Worm (Caenorhabditis elegans): ENCODE data around the gene C01G6.4.

Gene C01G6.4

ce11 chrII:9283668-9284357 is 11.0 kb upstream of the C01G6.4 start:
- TF ChIP-seq egrh-3 (GFP tag; IDR thresholded peaks at IDR 0.05): no peak
- TF ChIP-seq hmg-1.2 (GFP tag; IDR thresholded peaks at IDR 0.05): no peak
- no peak for TF ChIP-seq ztf-26 (tag; optimal IDR thresholded peaks at IDR 0.05)
- TF ChIP-seq dpff-1 (tag; optimal IDR thresholded peaks at IDR 0.05): no peak
- peak; percentile 86 for TF ChIP-seq unc-62 (GFP tag; optimal IDR thresholded peaks at IDR 0.05)
- TF ChIP-seq aptf-2 (GFP tag; conservative IDR thresholded peaks at IDR 0.05): no peak
- TF ChIP-seq madf-3 (GFP tag; IDR thresholded peaks at IDR 0.05): no peak
- TF ChIP-seq madf-6 (GFP tag; IDR thresholded peaks at IDR 0.05): no peak
- TF ChIP-seq hlh-26 (GFP tag; conservative IDR thresholded peaks at IDR 0.05): no peak
- no peak for TF ChIP-seq tbx-9 (tag; optimal IDR thresholded peaks at IDR 0.05; ENCODE audit: borderline replicate concordance)
- no peak for TF ChIP-seq F33H1.4 (GFP tag; IDR thresholded peaks at IDR 0.05)
- TF ChIP-seq B0336.3 (GFP tag; IDR thresholded peaks at IDR 0.05): peak; percentile 73; the same call in 1 of the 2 replicates
- no peak for TF ChIP-seq F52B5.7 (tag; optimal IDR thresholded peaks at IDR 0.05)
- peak; percentile 54 for TF ChIP-seq attf-5 (GFP tag; optimal IDR thresholded peaks at IDR 0.05)
- no peak for TF ChIP-seq pha-4 (tag; optimal IDR thresholded peaks at IDR 0.05)
- no peak for TF ChIP-seq F57A8.1 (GFP tag; optimal IDR thresholded peaks at IDR 0.05)
- TF ChIP-seq egl-18 (GFP tag; IDR thresholded peaks at IDR 0.05): no peak
- TF ChIP-seq madf-8 (GFP tag; conservative IDR thresholded peaks at IDR 0.05): no peak
- peak; percentile 79 for TF ChIP-seq atf-7 (tag; optimal IDR thresholded peaks at IDR 0.05)
- TF ChIP-seq K11D2.4 (GFP tag; IDR thresholded peaks at IDR 0.05): peak; percentile 28; the same call in 1 of the 2 replicates
- TF ChIP-seq snpc-1.1 (tag; optimal IDR thresholded peaks at IDR 0.05; ENCODE audit: insufficient read depth): no peak
- no peak for TF ChIP-seq F10E7.11 (tag; optimal IDR thresholded peaks at IDR 0.05)
- TF ChIP-seq ceh-79 (tag; optimal IDR thresholded peaks at IDR 0.05): no peak
- peak; percentile 36 for TF ChIP-seq F22D6.2 (tag; optimal IDR thresholded peaks at IDR 0.05)
- no peak for TF ChIP-seq fkh-3 (tag; optimal IDR thresholded peaks at IDR 0.05)
- TF ChIP-seq madf-10 (tag; optimal IDR thresholded peaks at IDR 0.05): peak; percentile 30
- TF ChIP-seq F39B2.1 (GFP tag; IDR thresholded peaks at IDR 0.05): no peak
- TF ChIP-seq hlh-12 (tag; optimal IDR thresholded peaks at IDR 0.05): no peak
- TF ChIP-seq bed-1 (GFP tag; IDR thresholded peaks at IDR 0.05): no peak
- TF ChIP-seq nfya-1 (tag; optimal IDR thresholded peaks at IDR 0.05; ENCODE audit: borderline replicate concordance, insufficient read depth): no peak
- TF ChIP-seq unc-130 (GFP tag; optimal IDR thresholded peaks at IDR 0.05): no peak
- peak; percentile 44 for TF ChIP-seq lin-54 (GFP tag; optimal IDR thresholded peaks at IDR 0.05)
- no peak for TF ChIP-seq akir-1 (GFP tag; optimal IDR thresholded peaks at IDR 0.05)
- TF ChIP-seq ceh-40 (GFP tag; IDR thresholded peaks at IDR 0.05): no peak
- TF ChIP-seq zim-3 (tag; optimal IDR thresholded peaks at IDR 0.05): no peak
- 0 out of 2 replicates have a peak, but pooled peaks have one; percentile 26 for TF ChIP-seq C06A6.2 (GFP tag; conservative IDR thresholded peaks at IDR 0.05)
- TF ChIP-seq efl-1 (GFP tag; optimal IDR thresholded peaks at IDR 0.05): no peak
- TF ChIP-seq ama-1 (optimal IDR thresholded peaks at IDR 0.05): peak; percentile 42
- TF ChIP-seq ama-1 (GFP tag; optimal IDR thresholded peaks at IDR 0.05): no peak
- no peak for TF ChIP-seq ceh-58 (GFP tag; IDR thresholded peaks at IDR 0.05)
- TF ChIP-seq lin-40 (tag; optimal IDR thresholded peaks at IDR 0.05): peak; percentile 42
- TF ChIP-seq cebp-2 (GFP tag; IDR thresholded peaks at IDR 0.05): no peak
- TF ChIP-seq ets-4 (GFP tag; optimal IDR thresholded peaks at IDR 0.05): peak; percentile 39
- peak; percentile 47; the same call in 1 of the 2 replicates for TF ChIP-seq cebp-1 (GFP tag; IDR thresholded peaks at IDR 0.05)
- peak; percentile 76 for TF ChIP-seq cebp-1 (tag; optimal IDR thresholded peaks at IDR 0.05)
- peak; percentile 45; the same call in 1 of the 2 replicates for TF ChIP-seq pbrm-1 (GFP tag; IDR thresholded peaks at IDR 0.05)
- no peak for TF ChIP-seq mcd-1 (GFP tag; IDR thresholded peaks at IDR 0.05)
- TF ChIP-seq mel-28 (tag; optimal IDR thresholded peaks at IDR 0.05; ENCODE audit: borderline replicate concordance): no peak
- no peak for TF ChIP-seq bed-2 (GFP tag; IDR thresholded peaks at IDR 0.05)
